Worm (Caenorhabditis elegans) whole organism, L2 larva: ENCODE measurements around the gene ttb-1.
A peak's percentile ranks its signal among the peaks of the same experiment; 100 is the strongest.

Source experiments
- C34F6.9 ChIP-seq: fragments of 150-350 bp; optimal IDR thresholded peaks from 2 replicates; lab custom pipeline; 2014; ENCODE audit warnings: missing biosample characterization, missing genetic modification characterization
- F13H6.1 ChIP-seq: sonication (generic microtip); optimal IDR thresholded peaks from 2 replicates; lab custom pipeline; 2016; ENCODE audit warnings: missing genetic modification characterization, missing compliant biosample characterization
- R02D3.7 ChIP-seq: fragments of 150-350 bp; optimal IDR thresholded peaks from 2 replicates; lab custom pipeline; 2014; ENCODE audit warnings: missing biosample characterization, missing genetic modification characterization
- alr-1 ChIP-seq: fragments of 150-350 bp; optimal IDR thresholded peaks from 2 replicates; lab custom pipeline; 2014; ENCODE audit warnings: missing biosample characterization, missing genetic modification characterization
- aly-2 ChIP-seq: fragments of 150-350 bp; optimal IDR thresholded peaks from 2 replicates; lab custom pipeline; 2014; ENCODE audit warnings: missing biosample characterization, missing genetic modification characterization
- ceh-16 ChIP-seq: fragments of 150-350 bp; optimal IDR thresholded peaks from 2 replicates; lab custom pipeline; 2014; ENCODE audit warnings: missing biosample characterization, missing genetic modification characterization
- ceh-82 ChIP-seq: fragments of 150-350 bp; optimal IDR thresholded peaks from 2 replicates; lab custom pipeline; 2014; ENCODE audit warnings: missing biosample characterization, missing genetic modification characterization
- crh-2 ChIP-seq: sonication (generic microtip); optimal IDR thresholded peaks from 2 replicates; lab custom pipeline; 2017; ENCODE audit warnings: missing biosample characterization, missing genetic modification characterization
- dmd-4 ChIP-seq: sonication (generic microtip); optimal IDR thresholded peaks from 2 replicates; lab custom pipeline; 2017; ENCODE audit warnings: missing biosample characterization, missing genetic modification characterization
- egl-27 ChIP-seq: sonication (generic microtip); optimal IDR thresholded peaks from 3 replicates; lab custom pipeline; 2017; ENCODE audit warnings: missing biosample characterization, missing genetic modification reagents, missing genetic modification characterization
- elt-1 ChIP-seq: fragments of 150-350 bp; optimal IDR thresholded peaks from 2 replicates; lab custom pipeline; 2014; ENCODE audit warnings: missing biosample characterization, missing genetic modification characterization
- fos-1 ChIP-seq: fragments of 150-350 bp; optimal IDR thresholded peaks from 2 replicates; lab custom pipeline; 2014; ENCODE audit warnings: missing biosample characterization, missing genetic modification characterization
- gmeb-1 ChIP-seq: fragments of 150-350 bp; optimal IDR thresholded peaks from 2 replicates; lab custom pipeline; 2014; ENCODE audit warnings: missing biosample characterization, missing genetic modification characterization
- lin-11 ChIP-seq: fragments of 150-350 bp; sonication (generic microtip); optimal IDR thresholded peaks from 2 replicates; lab custom pipeline; 2014; ENCODE audit warnings: missing biosample characterization, missing genetic modification characterization, inconsistent platforms, mixed read lengths
- lin-13 ChIP-seq: fragments of 150-350 bp; optimal IDR thresholded peaks from 2 replicates; lab custom pipeline; 2014; ENCODE audit warnings: missing biosample characterization, missing genetic modification reagents, missing genetic modification characterization
- lin-39 ChIP-seq: fragments of 150-350 bp; optimal IDR thresholded peaks from 2 replicates; lab custom pipeline; 2014; ENCODE audit warnings: missing biosample characterization, missing genetic modification reagents, missing genetic modification characterization
- lsy-2 ChIP-seq, 2 experiments: fragments of 150-350 bp in 1 of 2; sonication (generic microtip) in 1 of 2; optimal IDR thresholded peaks; 2 replicates each; lab custom pipeline; 2014 to 2017; ENCODE audit warnings: missing biosample characterization in 2 of 2, missing genetic modification characterization in 2 of 2
- mbf-1 ChIP-seq: sonication (generic microtip); optimal IDR thresholded peaks from 2 replicates; lab custom pipeline; 2017; ENCODE audit warnings: missing biosample characterization, missing genetic modification characterization
- nhr-10 ChIP-seq: sonication (generic microtip); optimal IDR thresholded peaks from 2 replicates; lab custom pipeline; 2017; ENCODE audit warnings: missing biosample characterization, missing genetic modification characterization
- nhr-12 ChIP-seq: fragments of 150-350 bp; optimal IDR thresholded peaks from 2 replicates; lab custom pipeline; 2014; ENCODE audit warnings: missing biosample characterization, missing genetic modification characterization
- nhr-129 ChIP-seq: fragments of 150-350 bp; optimal IDR thresholded peaks from 2 replicates; lab custom pipeline; 2014; ENCODE audit warnings: missing biosample characterization, missing genetic modification characterization
- nhr-21 ChIP-seq: fragments of 150-350 bp; optimal IDR thresholded peaks from 2 replicates; lab custom pipeline; 2014; ENCODE audit warnings: missing biosample characterization, missing genetic modification characterization
- nhr-23 ChIP-seq: fragments of 150-350 bp; optimal IDR thresholded peaks from 2 replicates; lab custom pipeline; 2014; ENCODE audit warnings: missing biosample characterization, missing genetic modification reagents, missing genetic modification characterization
- nhr-25 ChIP-seq: fragments of 150-350 bp; sonication (generic microtip); optimal IDR thresholded peaks from 3 replicates; lab custom pipeline; 2014; ENCODE audit warnings: missing biosample characterization, missing genetic modification characterization
- nhr-6 ChIP-seq: fragments of 150-350 bp; optimal IDR thresholded peaks from 2 replicates; lab custom pipeline; 2014; ENCODE audit warnings: missing biosample characterization, missing genetic modification characterization
- nhr-77 ChIP-seq: fragments of 150-350 bp; optimal IDR thresholded peaks from 2 replicates; lab custom pipeline; 2014; ENCODE audit warnings: missing biosample characterization, missing genetic modification characterization
- sem-4 ChIP-seq: fragments of 150-350 bp; optimal IDR thresholded peaks from 2 replicates; lab custom pipeline; 2014; ENCODE audit warnings: missing biosample characterization, missing genetic modification reagents, missing genetic modification characterization
- skn-1 ChIP-seq: sonication (generic microtip); optimal IDR thresholded peaks from 2 replicates; lab custom pipeline; 2017; ENCODE audit warnings: missing biosample characterization, missing genetic modification characterization
- sma-3 ChIP-seq: sonication (generic microtip); optimal IDR thresholded peaks from 2 replicates; lab custom pipeline; 2016; ENCODE audit warnings: missing genetic modification reagents, missing genetic modification characterization, missing compliant biosample characterization
- sma-9 ChIP-seq, 2 experiments: fragments of 150-350 bp in 1 of 2; sonication (generic microtip) in 1 of 2; optimal IDR thresholded peaks; 2 replicates each; lab custom pipeline; 2014 to 2016; ENCODE audit warnings: missing genetic modification characterization in 2 of 2, mild to moderate bottlenecking in 1 of 2, missing biosample characterization in 1 of 2, missing compliant biosample characterization in 1 of 2, missing genetic modification reagents in 1 of 2, moderate library complexity in 1 of 2
- unc-39 ChIP-seq: fragments of 150-350 bp; optimal IDR thresholded peaks from 2 replicates; lab custom pipeline; 2014; ENCODE audit warnings: missing biosample characterization, missing genetic modification characterization
- unc-55 ChIP-seq: fragments of 150-350 bp; sonication (generic microtip); optimal IDR thresholded peaks from 3 replicates; lab custom pipeline; 2014; ENCODE audit warnings: missing biosample characterization, missing genetic modification reagents, missing genetic modification characterization
- zag-1 ChIP-seq: fragments of 150-350 bp; optimal IDR thresholded peaks from 2 replicates; lab custom pipeline; 2014; ENCODE audit warnings: missing biosample characterization, missing genetic modification characterization
- ztf-1 ChIP-seq: fragments of 200-800 bp; sonication (Bioruptor generic); conservative IDR thresholded peaks from 2 replicates; pipeline ENCODE4 v1.3.6; 2022; ENCODE audit warnings: missing genetic modification characterization, missing compliant biosample characterization
- ztf-4 ChIP-seq: fragments of 150-350 bp; optimal IDR thresholded peaks from 2 replicates; lab custom pipeline; 2014; ENCODE audit warnings: missing biosample characterization, missing genetic modification characterization

ttb-1 gene

ce11 chrV:194760-195159, 38.1 kb downstream of the ttb-1 start:
- TF ChIP-seq unc-39 (tag; lab: Kevin White, UChicago) = no peak
- TF ChIP-seq ceh-16 (tag; lab: Kevin White, UChicago) = no peak
- TF ChIP-seq nhr-77 (tag; lab: Kevin White, UChicago) = no peak
- no peak for TF ChIP-seq ztf-1
- no peak for TF ChIP-seq lin-39
- no peak for TF ChIP-seq fos-1 (tag; lab: Kevin White, UChicago)
- TF ChIP-seq sma-3 (GFP tag; lab: Kevin White, UChicago) = no peak
- TF ChIP-seq R02D3.7 (tag; lab: Kevin White, UChicago) = no peak
- TF ChIP-seq dmd-4 (tag; lab: Kevin White, UChicago) = no peak
- no peak for TF ChIP-seq nhr-10 (tag; lab: Kevin White, UChicago)

ce11 chrV:201300-201699, 44.7 kb downstream of the ttb-1 start, which contains the start of gene trpp-1:
TSS of gene trpp-1 (plus strand) at chrV:201600.
- no peak for TF ChIP-seq ceh-82 (tag; lab: Kevin White, UChicago)
- no peak for TF ChIP-seq lin-39
- TF ChIP-seq nhr-77 (tag; lab: Kevin White, UChicago) = no peak
- no peak for TF ChIP-seq lin-11 (tag; lab: Kevin White, UChicago)
- TF ChIP-seq dmd-4 (tag; lab: Kevin White, UChicago) = no peak
- no peak for TF ChIP-seq sem-4 (tag; lab: Kevin White, UChicago)

DNA sequence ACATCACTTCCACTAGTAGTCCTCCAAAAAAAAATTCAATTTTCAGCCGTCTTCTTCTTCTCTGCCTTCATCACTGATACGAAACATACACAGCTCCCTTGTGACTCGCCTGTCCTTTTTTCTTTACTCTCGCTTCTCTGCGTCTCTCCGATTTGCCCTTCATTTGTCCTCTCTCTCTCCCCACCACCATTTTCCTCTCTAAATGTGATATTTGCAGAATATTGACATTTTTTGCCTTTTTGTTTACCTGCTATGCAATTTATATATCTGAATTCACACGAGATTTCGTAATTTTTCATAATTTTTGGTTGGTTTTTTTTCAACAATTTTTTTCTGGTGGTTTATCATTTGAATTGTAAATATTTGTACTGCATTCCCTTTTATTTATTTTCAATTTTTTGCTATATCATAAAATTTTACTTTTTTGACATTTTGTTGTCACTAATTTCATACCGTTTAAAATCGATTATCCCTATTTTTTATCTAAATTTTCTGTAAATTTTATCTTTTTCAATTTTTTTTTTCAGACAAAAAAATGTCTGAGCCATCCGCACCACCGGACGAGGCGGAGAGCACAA, 47.3 kb downstream of the ttb-1 start, which contains the start of gene lec-12:
TSS of gene lec-12 (plus strand) at position 528 of the 578 bp plus-strand sequence.
- TF ChIP-seq nhr-129 (tag; lab: Kevin White, UChicago) = peak; percentile 67
- TF ChIP-seq zag-1 = no peak
- peak; percentile 14 for TF ChIP-seq gmeb-1 (tag; lab: Kevin White, UChicago)
- peak; percentile 6 for TF ChIP-seq crh-2 (tag; lab: Kevin White, UChicago)
- peak; percentile 12 for TF ChIP-seq fos-1 (tag; lab: Kevin White, UChicago)
- TF ChIP-seq unc-55 (GFP tag; lab: Kevin White, UChicago) = no peak

DNA sequence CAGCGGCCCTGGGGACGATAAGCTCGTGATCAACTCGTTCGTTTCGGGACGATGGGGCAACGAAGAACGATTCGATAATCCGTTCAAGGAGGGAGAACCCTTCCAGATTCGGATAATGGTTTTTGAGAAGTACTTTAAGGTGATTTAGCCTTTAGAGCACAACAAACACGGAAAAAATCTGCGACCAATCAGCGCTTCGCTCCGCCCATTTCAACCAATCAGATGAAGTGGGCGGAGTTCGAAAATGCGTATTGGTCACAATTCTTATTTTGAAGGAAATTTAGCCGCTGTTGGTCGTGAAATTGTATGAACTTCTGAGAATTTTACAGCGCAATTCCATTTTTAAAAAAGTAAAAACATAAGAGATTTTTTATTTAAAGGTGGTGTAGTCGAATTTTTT, 50.2 kb downstream of the ttb-1 start:
- TF ChIP-seq nhr-23 (tag; lab: Kevin White, UChicago) = no peak
- no peak for TF ChIP-seq mbf-1
- no peak for TF ChIP-seq lin-13 (GFP tag; lab: Kevin White, UChicago)
- no peak for TF ChIP-seq lin-11 (tag; lab: Kevin White, UChicago)
- TF ChIP-seq nhr-6 (tag; lab: Kevin White, UChicago) = no peak
- TF ChIP-seq gmeb-1 (tag; lab: Kevin White, UChicago) = no peak
- TF ChIP-seq aly-2 = no peak
- TF ChIP-seq nhr-21 (tag; lab: Kevin White, UChicago) = no peak
- no peak for TF ChIP-seq sma-3 (GFP tag; lab: Kevin White, UChicago)
- no peak for TF ChIP-seq C34F6.9
- TF ChIP-seq egl-27 (tag; lab: Kevin White, UChicago) = no peak
- no peak for TF ChIP-seq ztf-4 (tag; lab: Kevin White, UChicago)
- TF ChIP-seq lin-39 = no peak
- TF ChIP-seq ceh-82 (tag; lab: Kevin White, UChicago) = no peak
- no peak for TF ChIP-seq elt-1 (tag; lab: Kevin White, UChicago)
- TF ChIP-seq fos-1 (tag; lab: Kevin White, UChicago) = no peak
- TF ChIP-seq alr-1 = no peak
- no peak for TF ChIP-seq F13H6.1 (tag; lab: Kevin White, UChicago)
- no peak for TF ChIP-seq R02D3.7 (tag; lab: Kevin White, UChicago)
- TF ChIP-seq dmd-4 (tag; lab: Kevin White, UChicago) = no peak

DNA sequence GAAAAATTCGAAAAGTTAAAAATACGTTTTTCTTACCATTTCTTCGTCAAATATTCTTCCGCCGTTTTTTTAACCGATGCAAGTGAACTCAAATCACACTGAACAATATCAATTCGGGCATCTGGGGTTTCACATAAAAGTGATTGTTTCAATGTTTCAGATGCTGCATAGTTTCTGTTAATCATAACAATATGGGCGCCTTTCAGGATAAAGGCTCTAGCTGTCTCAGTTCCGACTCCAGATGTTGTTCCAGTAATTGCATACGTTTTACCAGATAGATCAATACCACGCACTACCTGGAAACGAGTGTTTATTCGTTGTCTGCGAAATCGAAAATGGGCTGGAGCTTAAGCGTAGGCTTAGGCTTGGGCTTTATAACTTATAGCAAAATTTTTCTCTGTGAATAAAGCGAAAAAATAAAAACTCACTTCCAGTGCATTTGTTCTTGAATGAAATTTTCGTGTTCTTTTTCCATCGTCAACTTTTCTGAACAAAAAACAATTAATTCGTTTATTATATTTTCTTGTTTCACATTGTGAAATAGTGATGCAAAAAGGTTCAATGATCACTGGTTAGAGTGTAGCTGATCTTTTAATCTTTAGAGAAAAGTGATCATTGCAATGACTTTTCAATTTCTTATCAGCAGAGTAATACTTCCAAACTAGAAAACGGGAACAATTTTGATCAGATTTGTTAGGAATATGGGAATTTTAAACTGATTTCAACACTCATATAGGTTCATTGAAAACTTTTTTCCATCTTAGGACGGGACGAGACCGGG, 55.0 kb downstream of the ttb-1 start:
- no peak for TF ChIP-seq nhr-25 (tag; lab: Kevin White, UChicago)
- TF ChIP-seq lsy-2 (tag; optimal IDR thresholded peaks at IDR 0.05; lab: Kevin White, UChicago) = peak in 1 of 2 experiments; percentile 13
- no peak for TF ChIP-seq skn-1 (tag; lab: Kevin White, UChicago)
- TF ChIP-seq nhr-129 (tag; lab: Kevin White, UChicago) = peak; percentile 79
- TF ChIP-seq nhr-12 (tag; lab: Kevin White, UChicago) = no peak
- peak; percentile 8 for TF ChIP-seq crh-2 (tag; lab: Kevin White, UChicago)
- TF ChIP-seq sma-9 (GFP tag; optimal IDR thresholded peaks at IDR 0.05; lab: Kevin White, UChicago) = peak; percentile 66
- no peak for TF ChIP-seq sma-9 (tag; optimal IDR thresholded peaks at IDR 0.05; lab: Kevin White, UChicago)
- no peak for TF ChIP-seq ceh-82 (tag; lab: Kevin White, UChicago)
- TF ChIP-seq nhr-23 (tag; lab: Kevin White, UChicago) = no peak
- peak; percentile 36 for TF ChIP-seq fos-1 (tag; lab: Kevin White, UChicago)
- peak; percentile 26 for TF ChIP-seq gmeb-1 (tag; lab: Kevin White, UChicago)
